Worm (Caenorhabditis elegans) whole organism, L4/young adult: Measurements from ENCODE around the gene Y37E11B.10.

Source experiments
- W03F9.2 ChIP-seq: fragments of 150-350 bp; optimal IDR thresholded peaks from 2 replicates; lab custom pipeline; 2014; ENCODE audit warnings: missing biosample characterization, missing genetic modification characterization
- dao-5 ChIP-seq: sonication (generic microtip); optimal IDR thresholded peaks from 2 replicates; lab custom pipeline; 2016; ENCODE audit warnings: missing genotype, missing genetic modification characterization, moderate library complexity, missing compliant biosample characterization
- him-1 ChIP-seq: sonication (generic microtip); optimal IDR thresholded peaks from 2 replicates; lab custom pipeline; 2016; ENCODE audit warnings: missing genotype, missing genetic modification reagents, missing genetic modification characterization, missing compliant biosample characterization

ce11 chrIV:3606285-3606834 is at the start of gene Y37E11B.10, which contains the start of gene kgb-2:
- no peak for TF ChIP-seq dao-5 (tag; lab: Kevin White, UChicago)
- TF ChIP-seq W03F9.2 = no peak
- no peak for TF ChIP-seq him-1 (tag; lab: Kevin White, UChicago)
